Worm (Caenorhabditis elegans): Measurements from ENCODE around the gene citk-2.
A peak's percentile ranks its signal among the peaks of the same experiment; 100 is the strongest.

Gene citk-2

DNA sequence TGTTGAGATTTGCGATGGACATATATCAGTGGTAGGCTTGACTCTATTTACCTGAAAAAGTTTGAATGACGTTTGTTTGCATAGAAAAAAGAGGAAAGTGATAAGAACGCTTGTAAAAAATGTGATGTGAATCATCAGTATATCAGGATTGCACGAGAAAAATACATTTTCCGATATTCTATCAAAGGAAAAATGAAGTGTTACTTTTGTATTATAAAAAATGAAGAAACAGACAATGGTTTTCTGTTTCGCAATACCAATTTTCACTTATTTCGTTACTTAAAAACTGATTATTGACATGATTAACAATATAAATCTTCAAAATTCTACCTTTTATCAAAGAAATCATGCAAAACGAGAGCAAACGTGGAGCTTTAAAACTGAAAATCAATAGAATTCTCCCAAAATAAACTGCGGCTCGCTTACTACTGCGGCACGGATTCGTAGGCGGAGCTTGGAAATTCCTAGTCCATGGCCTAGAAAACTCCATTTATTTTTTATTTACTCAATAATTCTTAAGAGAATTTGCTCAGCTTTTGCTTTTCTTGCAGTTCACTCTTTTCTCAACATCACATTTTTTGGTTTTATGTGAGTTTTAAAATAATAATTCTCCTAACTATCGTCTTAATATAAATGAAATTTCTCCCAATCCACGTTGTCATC, 5.7 kb upstream of the citk-2 start, which contains the start of the genes eif-1 and vps-24 (continued):
- TF ChIP-seq nhr-76 (tag; optimal IDR thresholded peaks at IDR 0.05) (no peak), mep-1 (tag; optimal IDR thresholded peaks at IDR 0.05) (peak; percentile 34), lin-35 (GFP tag; optimal IDR thresholded peaks at IDR 0.05) (peak; percentile 62 to 65)

DNA sequence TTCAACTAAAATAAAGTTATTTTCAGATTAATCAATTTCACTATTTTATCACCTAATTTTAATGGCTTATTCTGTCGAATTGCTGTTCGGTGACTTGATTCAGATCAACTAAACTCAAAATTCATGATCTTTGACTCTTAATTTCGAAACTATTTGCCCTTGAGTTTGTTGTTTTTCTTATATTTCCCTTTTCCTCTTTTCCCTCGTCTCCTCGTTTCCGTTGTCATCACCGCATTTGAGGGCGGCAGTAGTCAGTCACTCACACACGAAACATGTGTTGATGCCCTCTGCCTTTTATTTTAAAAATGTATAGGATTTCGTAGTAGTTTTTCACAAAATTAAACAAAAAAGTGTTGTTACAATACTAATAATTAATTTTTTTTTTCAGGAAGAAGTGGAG, 4.4 kb upstream of the citk-2 start, which contains the start of gene rnh-1.0:
rnh-1.0 (plus strand) TSS at position 389 of the 400 bp plus-strand sequence.
- TF ChIP-seq C04F5.9 (tag; optimal IDR thresholded peaks at IDR 0.05) (no peak), nhr-19 (GFP tag; conservative IDR thresholded peaks at IDR 0.05) (no peak), rnt-1 (tag; optimal IDR thresholded peaks at IDR 0.05) (peak; percentile 18), nhr-76 (tag; optimal IDR thresholded peaks at IDR 0.05) (no peak), lin-35 (GFP tag; optimal IDR thresholded peaks at IDR 0.05) (no peak), mep-1 (tag; optimal IDR thresholded peaks at IDR 0.05) (peak; percentile 47), nhr-71 (tag; optimal IDR thresholded peaks at IDR 0.05) (peak; percentile 25), nhr-11 (tag; optimal IDR thresholded peaks at IDR 0.05) (no peak), aly-2 (tag; optimal IDR thresholded peaks at IDR 0.05) (no peak), snpc-4 (tag; optimal IDR thresholded peaks at IDR 0.05) (no peak), dsc-1 (tag; optimal IDR thresholded peaks at IDR 0.05) (no peak), efl-1 (optimal IDR thresholded peaks at IDR 0.05) (no peak), efl-1 (GFP tag; optimal IDR thresholded peaks at IDR 0.05 in 1 of 2) (peak; percentile 9 to 93), jun-1 (tag; optimal IDR thresholded peaks at IDR 0.05) (no peak), fkh-8 (tag; optimal IDR thresholded peaks at IDR 0.05) (no peak), blmp-1 (tag; optimal IDR thresholded peaks at IDR 0.05) (peak; percentile 28), nhr-85 (tag) (peak; percentile 74), fos-1 (tag; optimal IDR thresholded peaks at IDR 0.05) (no peak), skn-1 (tag; optimal IDR thresholded peaks at IDR 0.05) (peak; percentile 19), irx-1 (tag; optimal IDR thresholded peaks at IDR 0.05) (no peak), isw-1 (GFP tag; IDR thresholded peaks at IDR 0.05) (no peak), dpl-1 (GFP tag; optimal IDR thresholded peaks at IDR 0.05) (peak in 2 of 3 experiments; percentile 28 to 30), snu-23 (GFP tag; optimal IDR thresholded peaks at IDR 0.05) (peak; percentile 11), nhr-84 (tag; optimal IDR thresholded peaks at IDR 0.05) (no peak), lin-14 (GFP tag; optimal IDR thresholded peaks at IDR 0.05) (peak; percentile 67), lin-39 (tag; optimal IDR thresholded peaks at IDR 0.05) (no peak)

DNA sequence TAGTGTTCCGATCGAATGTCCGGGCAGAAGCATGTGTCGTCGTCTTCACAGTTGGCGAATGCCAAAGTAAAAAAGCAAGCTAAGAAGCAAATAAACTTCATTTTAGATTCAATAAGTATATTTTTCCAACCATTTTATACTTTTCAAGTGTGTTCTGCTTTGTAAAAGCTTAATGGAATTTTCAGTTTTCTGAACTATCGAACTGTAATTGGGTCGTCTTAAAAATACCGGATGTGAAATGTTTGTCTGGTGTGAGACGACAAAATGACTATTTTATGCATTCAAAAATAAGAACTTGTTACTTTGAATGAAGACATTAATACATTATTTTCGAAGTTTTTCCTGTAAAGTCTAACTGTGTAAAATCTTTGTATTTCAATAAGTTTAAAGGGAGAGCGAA, 663 bp upstream of the citk-2 start, which contains the start of gene F59A6.11:
F59A6.11 (minus strand) TSS at position 101 of the 400 bp plus-strand sequence.
- TF ChIP-seq hlh-17 (GFP tag; optimal IDR thresholded peaks at IDR 0.05; ENCODE audit: borderline replicate concordance) (no peak), efl-1 (optimal IDR thresholded peaks at IDR 0.05) (no peak), efl-1 (GFP tag; optimal IDR thresholded peaks at IDR 0.05 in 1 of 2) (peak in 1 of 2 experiments; percentile 72)

DNA sequence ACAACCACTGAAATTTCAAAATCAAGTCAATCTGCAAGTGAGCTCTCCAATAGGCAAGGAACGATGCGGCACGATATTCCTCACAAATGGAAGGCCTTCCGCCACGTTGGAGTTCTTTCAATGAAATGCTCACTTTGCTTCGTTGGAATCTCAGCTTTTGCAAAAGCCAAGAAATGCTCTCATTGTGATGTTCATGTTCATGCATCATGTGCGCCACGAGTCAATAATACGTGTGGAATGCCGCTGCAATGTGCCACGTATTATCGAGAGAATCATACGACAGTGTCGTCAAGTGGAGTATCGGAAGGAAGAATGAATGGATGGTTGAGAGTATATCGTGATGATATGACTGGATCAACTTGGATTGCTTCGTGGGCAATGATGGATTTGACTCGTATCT, 2.5 kb downstream of the citk-2 start:
- no peak for TF ChIP-seq lin-13 (GFP tag; optimal IDR thresholded peaks at IDR 0.05)
- no peak for TF ChIP-seq efl-1 (optimal IDR thresholded peaks at IDR 0.05)
- TF ChIP-seq efl-1 (GFP tag; optimal IDR thresholded peaks at IDR 0.05 in 1 of 2): peak in 1 of 2 experiments; percentile 94

DNA sequence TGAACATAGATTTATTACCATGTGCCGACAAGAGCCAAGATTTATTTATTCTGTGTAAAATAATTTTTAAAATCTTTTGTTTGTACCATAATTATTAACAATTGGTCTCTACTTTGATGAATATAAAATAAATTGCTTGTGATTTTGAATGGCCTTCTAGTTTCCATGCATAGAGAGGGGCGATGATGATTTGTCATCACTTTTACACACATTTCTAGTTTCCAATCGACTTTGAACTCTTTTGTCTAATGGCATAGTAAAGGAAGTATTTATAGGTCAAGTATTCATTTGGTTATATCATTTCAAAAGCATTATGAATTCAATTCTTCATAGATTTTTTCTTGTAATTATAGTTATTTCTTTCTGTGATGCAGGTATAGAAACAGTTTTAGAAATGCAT, 4.3 kb downstream of the citk-2 start, which contains the start of gene F59A6.10:
F59A6.10 (plus strand) TSS at position 301 of the 400 bp plus-strand sequence.
- no peak for TF ChIP-seq ceh-8 (GFP tag; optimal IDR thresholded peaks at IDR 0.05)
- TF ChIP-seq efl-1 (optimal IDR thresholded peaks at IDR 0.05): no peak
- no peak for TF ChIP-seq efl-1 (GFP tag; optimal IDR thresholded peaks at IDR 0.05 in 1 of 2)
- no peak for TF ChIP-seq ceh-82 (tag; optimal IDR thresholded peaks at IDR 0.05)
- TF ChIP-seq tbx-2 (tag; optimal IDR thresholded peaks at IDR 0.05): no peak
- TF ChIP-seq mdl-1 (tag; optimal IDR thresholded peaks at IDR 0.05): no peak
- no peak for TF ChIP-seq nhr-28 (tag; optimal IDR thresholded peaks at IDR 0.05)
- TF ChIP-seq lsy-2 (tag; optimal IDR thresholded peaks at IDR 0.05): no peak
- no peak for TF ChIP-seq nhr-11 (tag; optimal IDR thresholded peaks at IDR 0.05)
- TF ChIP-seq lin-35 (GFP tag; optimal IDR thresholded peaks at IDR 0.05): no peak
- no peak for TF ChIP-seq dsc-1 (tag; optimal IDR thresholded peaks at IDR 0.05)
